Worm (Caenorhabditis elegans): ENCODE results near the gene C35A11.2.

- TF ChIP-seq dao-5 (tag; optimal IDR thresholded peaks at IDR 0.05) (no peak), W03F9.2 (tag; optimal IDR thresholded peaks at IDR 0.05) (no peak)
Measured at ce11 chrV:5345419-5345818, 40.7 kb upstream of the C35A11.2 start, which contains the start of gene srg-25.

Data from whole organism, L4/young adult.